Fruit fly (Drosophila melanogaster) whole organism, embryonic: ENCODE results near the gene CG31826.

Source experiments
- Bgb ChIP-seq: fragments of 200-800 bp; sonication (Bioruptor generic); IDR thresholded peaks from 2 replicates; pipeline ENCODE4 v1.3.6; 2022; ENCODE audit warnings: missing biosample characterization, missing genetic modification characterization; ENCODE audit not compliant: partially characterized antibody
- CG11695 ChIP-seq: fragments of 200-800 bp; sonication (Bioruptor generic); IDR thresholded peaks from 3 replicates; pipeline ENCODE4 v1.3.6; 2022; ENCODE audit warnings: missing biosample characterization, missing genetic modification characterization
- CG12155 ChIP-seq: fragments of 200-800 bp; sonication (Bioruptor generic); optimal IDR thresholded peaks from 3 replicates; lab custom pipeline; 2016; ENCODE audit warnings: missing biosample characterization, missing genetic modification characterization
- CG13287 ChIP-seq: fragments of 200-800 bp; sonication (Bioruptor generic); IDR thresholded peaks from 2 replicates; pipeline ENCODE4 v1.3.6; 2022; ENCODE audit warnings: missing biosample characterization, missing genetic modification characterization; ENCODE audit not compliant: partially characterized antibody
- CG17612 ChIP-seq: fragments of 200-800 bp; sonication (Bioruptor generic); IDR thresholded peaks from 2 replicates; pipeline ENCODE4 v1.3.6; 2022; ENCODE audit warnings: missing biosample characterization, missing genetic modification characterization
- CG1832 ChIP-seq: fragments of 200-800 bp; sonication (Bioruptor generic); optimal IDR thresholded peaks from 2 replicates; lab custom pipeline; 2017; ENCODE audit warnings: missing biosample characterization, mild to moderate bottlenecking, missing genetic modification characterization, inconsistent platforms
- CG2889 ChIP-seq: fragments of 200-800 bp; sonication (Bioruptor generic); IDR thresholded peaks from 3 replicates; pipeline ENCODE4 v1.3.6; 2022; ENCODE audit warnings: missing biosample characterization, missing genetic modification characterization
- CG3065 ChIP-seq: fragments of 200-800 bp; sonication (Bioruptor generic); optimal IDR thresholded peaks from 2 replicates; lab custom pipeline; 2016; ENCODE audit warnings: missing biosample characterization, missing genetic modification characterization
- CG32532 ChIP-seq: fragments of 200-800 bp; sonication (Bioruptor generic); IDR thresholded peaks from 2 replicates; pipeline ENCODE4 v1.3.6; 2022; ENCODE audit warnings: missing biosample characterization, missing genetic modification characterization
- CG3995 ChIP-seq: fragments of 200-800 bp; sonication (Bioruptor generic); optimal IDR thresholded peaks from 3 replicates; lab custom pipeline; 2016; ENCODE audit warnings: missing biosample characterization, missing genetic modification characterization
- CG5245 ChIP-seq: fragments of 200-800 bp; sonication (Bioruptor generic); optimal IDR thresholded peaks from 3 replicates; lab custom pipeline; 2016; ENCODE audit warnings: missing biosample characterization, missing genetic modification characterization
- CG6272 ChIP-seq: fragments of 200-800 bp; sonication (Bioruptor generic); IDR thresholded peaks from 2 replicates; pipeline ENCODE4 v1.3.6; 2022; ENCODE audit warnings: missing biosample characterization, missing genetic modification characterization
- CG6791 ChIP-seq: fragments of 200-800 bp; sonication (Bioruptor generic); IDR thresholded peaks from 3 replicates; pipeline ENCODE4 v1.3.6; 2022; ENCODE audit warnings: missing biosample characterization, missing genetic modification characterization; ENCODE audit not compliant: partially characterized antibody
- CG7928 ChIP-seq: fragments of 200-800 bp; sonication (Bioruptor generic); optimal IDR thresholded peaks from 2 replicates; lab custom pipeline; 2017; ENCODE audit warnings: missing biosample characterization, mild to moderate bottlenecking, missing genetic modification characterization
- CG7987 ChIP-seq: fragments of 200-800 bp; sonication (Bioruptor generic); optimal IDR thresholded peaks from 2 replicates; lab custom pipeline; 2018; ENCODE audit warnings: missing biosample characterization, mild to moderate bottlenecking, missing genetic modification characterization, moderate library complexity
- CG8359 ChIP-seq: fragments of 200-800 bp; sonication (Bioruptor generic); optimal IDR thresholded peaks from 2 replicates; lab custom pipeline; 2017; ENCODE audit warnings: missing biosample characterization, mild to moderate bottlenecking, missing genetic modification characterization, borderline replicate concordance
- CG9215 ChIP-seq: fragments of 200-800 bp; sonication (Bioruptor generic); IDR thresholded peaks from 2 replicates; pipeline ENCODE4 v1.3.6; 2022; ENCODE audit warnings: missing biosample characterization, missing genetic modification characterization
- CoRest ChIP-seq: fragments of 200-800 bp; sonication (Bioruptor generic); optimal IDR thresholded peaks from 3 replicates; lab custom pipeline; 2018; ENCODE audit warnings: missing biosample characterization, mild to moderate bottlenecking, missing genetic modification characterization, moderate library complexity
- D19A ChIP-seq: fragments of 200-800 bp; optimal IDR thresholded peaks from 3 replicates; lab custom pipeline; 2019; ENCODE audit warnings: missing biosample characterization, mild to moderate bottlenecking, missing genetic modification characterization, moderate library complexity
- Deaf1 ChIP-seq: fragments of 200-800 bp; optimal IDR thresholded peaks from 3 replicates; lab custom pipeline; 2019; ENCODE audit warnings: missing biosample characterization, mild to moderate bottlenecking, missing genetic modification characterization, moderate library complexity
- Dp ChIP-seq: fragments of 200-800 bp; sonication (Bioruptor generic); optimal IDR thresholded peaks from 2 replicates; lab custom pipeline; 2018; ENCODE audit warnings: missing biosample characterization, mild to moderate bottlenecking, missing genetic modification characterization, moderate library complexity
- HmgD ChIP-seq: fragments of 200-800 bp; sonication (Bioruptor generic); optimal IDR thresholded peaks from 3 replicates; lab custom pipeline; 2016; ENCODE audit warnings: missing biosample characterization, missing genetic modification characterization
- Mrtf ChIP-seq: fragments of 200-800 bp; sonication (Bioruptor generic); IDR thresholded peaks from 3 replicates; pipeline ENCODE4 v1.3.6; 2022; ENCODE audit warnings: missing biosample characterization, missing genetic modification characterization
- Nf-YB ChIP-seq: fragments of 200-800 bp; sonication (Bioruptor generic); optimal IDR thresholded peaks from 3 replicates; lab custom pipeline; 2019; ENCODE audit warnings: missing biosample characterization, mild to moderate bottlenecking, missing genetic modification characterization, moderate library complexity
- Oaz ChIP-seq: fragments of 200-800 bp; sonication (Bioruptor generic); IDR thresholded peaks from 2 replicates; pipeline ENCODE4 v1.3.6; 2022; ENCODE audit warnings: missing biosample characterization, missing genetic modification characterization
- Side ChIP-seq: fragments of 200-800 bp; sonication (Bioruptor generic); optimal IDR thresholded peaks from 2 replicates; lab custom pipeline; 2016; ENCODE audit warnings: missing biosample characterization, missing genetic modification characterization
- Six4 ChIP-seq: fragments of 200-800 bp; sonication (Bioruptor generic); optimal IDR thresholded peaks from 2 replicates; lab custom pipeline; 2016; ENCODE audit warnings: missing biosample characterization, missing genetic modification characterization
- Tbp ChIP-seq: fragments of >200 bp; optimal IDR thresholded peaks from 2 replicates; lab custom pipeline; 2018; ENCODE audit warnings: missing biosample characterization, missing genetic modification characterization
- Trl ChIP-seq, 3 experiments: fragments of >200 bp in 2 of 3; fragments of 200-800 bp in 1 of 3; sonication (Bioruptor generic) in 1 of 3; optimal IDR thresholded peaks; 2 replicates in 1 of 3; 3 replicates in 2 of 3; lab custom pipeline; 2016 to 2017; ENCODE audit warnings: missing biosample characterization in 1 of 3, missing genetic modification characterization in 1 of 3
- chif ChIP-seq, 2 experiments: fragments of 200-800 bp; sonication (Bioruptor generic); optimal IDR thresholded peaks; 3 replicates each; lab custom pipeline; 2016; ENCODE audit warnings: missing biosample characterization in 2 of 2, missing genetic modification characterization in 2 of 2
- corto ChIP-seq: fragments of 200-800 bp; sonication (Bioruptor generic); optimal IDR thresholded peaks from 2 replicates; lab custom pipeline; 2016; ENCODE audit warnings: missing biosample characterization, mild to moderate bottlenecking, missing genetic modification characterization, moderate library complexity
- dmrt11E ChIP-seq: fragments of 200-800 bp; sonication (Bioruptor generic); optimal IDR thresholded peaks from 3 replicates; lab custom pipeline; 2018; ENCODE audit warnings: missing biosample characterization, mild to moderate bottlenecking, missing genetic modification characterization, moderate library complexity
- fd102C ChIP-seq: fragments of 200-800 bp; sonication (Bioruptor generic); optimal IDR thresholded peaks from 2 replicates; lab custom pipeline; 2018; ENCODE audit warnings: missing biosample characterization, mild to moderate bottlenecking, missing genetic modification characterization, moderate library complexity
- hbn ChIP-seq: fragments of 200-800 bp; sonication (Bioruptor generic); IDR thresholded peaks from 2 replicates; pipeline ENCODE4 v1.3.6; 2022; ENCODE audit warnings: missing biosample characterization, missing genetic modification characterization; ENCODE audit not compliant: partially characterized antibody
- jing ChIP-seq: fragments of 200-800 bp; sonication (Bioruptor generic); optimal IDR thresholded peaks from 2 replicates; lab custom pipeline; 2018; ENCODE audit warnings: missing biosample characterization, mild to moderate bottlenecking, missing genetic modification characterization
- kah ChIP-seq: fragments of 200-800 bp; sonication (Bioruptor generic); optimal IDR thresholded peaks from 2 replicates; lab custom pipeline; 2018; ENCODE audit warnings: missing biosample characterization, mild to moderate bottlenecking, missing genetic modification characterization
- kni ChIP-seq: fragments of 200-800 bp; sonication (Bioruptor generic); optimal IDR thresholded peaks from 3 replicates; lab custom pipeline; 2017; ENCODE audit warnings: mild to moderate bottlenecking, missing biosample characterization, missing genetic modification reagents, missing genetic modification characterization
- lilli ChIP-seq: fragments of 200-800 bp; sonication (Bioruptor generic); optimal IDR thresholded peaks from 3 replicates; lab custom pipeline; 2016; ENCODE audit warnings: missing biosample characterization, missing genetic modification characterization
- maf-S ChIP-seq: fragments of 200-800 bp; sonication (Bioruptor generic); optimal IDR thresholded peaks from 2 replicates; lab custom pipeline; 2016; ENCODE audit warnings: missing biosample characterization, missing genetic modification characterization
- nmo ChIP-seq: fragments of 200-800 bp; sonication (Bioruptor generic); optimal IDR thresholded peaks from 2 replicates; lab custom pipeline; 2018; ENCODE audit warnings: missing biosample characterization, mild to moderate bottlenecking, missing genetic modification characterization, moderate library complexity
- pzg ChIP-seq: fragments of 200-800 bp; sonication (Bioruptor generic); optimal IDR thresholded peaks from 3 replicates; lab custom pipeline; 2018; ENCODE audit warnings: missing biosample characterization, mild to moderate bottlenecking, missing genetic modification characterization, moderate library complexity
- sc ChIP-seq, 3 experiments: fragments of >200 bp in 2 of 3; fragments of 200-800 bp in 1 of 3; sonication (Bioruptor generic) in 1 of 3; optimal IDR thresholded peaks; 2 replicates in 2 of 3; 3 replicates in 1 of 3; lab custom pipeline; 2017; ENCODE audit warnings: mild to moderate bottlenecking in 1 of 3, missing biosample characterization in 1 of 3, missing genetic modification characterization in 1 of 3, missing genetic modification reagents in 1 of 3
- sd ChIP-seq: fragments of 200-800 bp; sonication (Bioruptor generic); optimal IDR thresholded peaks from 3 replicates; lab custom pipeline; 2018; ENCODE audit warnings: missing biosample characterization, mild to moderate bottlenecking, missing genetic modification characterization, moderate library complexity
- sob ChIP-seq: fragments of 200-800 bp; sonication (Bioruptor generic); IDR thresholded peaks from 2 replicates; pipeline ENCODE4 v1.3.6; 2022; ENCODE audit warnings: missing biosample characterization, missing genetic modification characterization
- tll ChIP-seq, 2 experiments: fragments of 200-800 bp in 1 of 2; fragments of >200 bp in 1 of 2; sonication (Bioruptor generic) in 1 of 2; optimal IDR thresholded peaks; 2 replicates each; lab custom pipeline; 2017 to 2019; ENCODE audit warnings: missing biosample characterization in 2 of 2, missing genetic modification characterization in 2 of 2, mild to moderate bottlenecking in 1 of 2, moderate library complexity in 1 of 2
- toy ChIP-seq: fragments of 200-800 bp; sonication (Bioruptor generic); IDR thresholded peaks from 2 replicates; pipeline ENCODE4 v1.3.6; 2022; ENCODE audit warnings: missing biosample characterization, missing genetic modification characterization
- yki ChIP-seq: fragments of >200 bp; optimal IDR thresholded peaks from 3 replicates; lab custom pipeline; 2018
- zf30C ChIP-seq: fragments of 200-800 bp; sonication (Bioruptor generic); optimal IDR thresholded peaks from 3 replicates; lab custom pipeline; 2018; ENCODE audit warnings: missing biosample characterization, mild to moderate bottlenecking, missing genetic modification characterization
- zfh2 ChIP-seq: fragments of 200-800 bp; sonication (Bioruptor generic); optimal IDR thresholded peaks from 2 replicates; lab custom pipeline; 2016; ENCODE audit warnings: missing biosample characterization, missing genetic modification characterization

The CG31826 gene

DNA sequence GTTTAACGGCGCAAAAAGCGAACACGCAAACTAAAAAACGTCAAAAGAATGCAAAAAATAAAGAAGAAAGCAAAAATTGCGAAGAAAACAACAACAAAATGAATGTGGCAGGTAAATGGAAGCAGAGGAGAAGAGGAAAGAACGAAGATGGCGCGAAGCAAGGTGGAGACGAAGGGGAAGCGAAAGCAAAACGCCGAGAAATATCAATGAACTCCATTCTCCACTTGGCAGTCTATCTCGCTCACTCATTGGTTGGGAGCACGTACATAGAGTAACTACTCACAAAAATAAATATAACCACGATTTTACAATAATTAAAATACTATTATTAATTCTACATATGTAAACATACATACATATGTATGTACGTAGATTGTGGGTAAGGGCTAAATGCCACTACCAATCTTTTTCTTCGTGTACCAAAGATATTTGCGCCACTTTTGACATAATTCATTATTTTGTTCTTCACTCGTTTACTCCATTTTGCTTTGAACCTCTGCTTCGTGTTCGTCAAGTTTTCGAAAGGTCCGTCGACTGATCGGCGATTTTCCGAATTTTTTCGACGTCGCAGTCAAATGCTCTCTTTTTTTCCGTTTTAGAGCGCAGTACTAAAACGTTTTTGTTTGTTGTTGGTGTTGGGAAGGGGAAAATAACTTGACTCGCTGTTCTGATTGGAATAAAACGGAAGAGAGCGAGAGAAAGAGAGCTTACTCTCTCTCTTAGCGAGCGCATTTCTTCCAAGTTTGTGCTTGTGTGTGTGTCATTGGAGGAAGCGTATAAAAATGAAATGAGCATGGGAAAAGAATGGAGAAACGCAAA lies 27.7 kb downstream of the CG31826 start (continued):
- TF ChIP-seq CG13287, result peak; percentile 9; the same call in 1 of the 2 replicates
- TF ChIP-seq D19A, result peak; percentile 90
- peak; percentile 65 for TF ChIP-seq kni (GFP tag; lab: Kevin White, UChicago)
- no peak for TF ChIP-seq CG3995 (GFP tag; lab: Kevin White, UChicago)
- peak; percentile 34 for TF ChIP-seq kah (GFP tag; lab: Kevin White, UChicago)
- peak; percentile 78 for TF ChIP-seq Deaf1 (tag; lab: Kevin White, UChicago)
- TF ChIP-seq CoRest, result no peak
- no peak for TF ChIP-seq HmgD (GFP tag; lab: Kevin White, UChicago)
- TF ChIP-seq zf30C (GFP tag; lab: Kevin White, UChicago), result no peak
- TF ChIP-seq hbn (GFP tag; lab: Robert Waterston, UW), result 0 out of 2 replicates have a peak, but pooled peaks have one; percentile 23
- TF ChIP-seq CG12155 (GFP tag; lab: Kevin White, UChicago), result peak; percentile 48
- 0 out of 2 replicates have a peak, but pooled peaks have one; percentile 13 for TF ChIP-seq Bgb (GFP tag; lab: Robert Waterston, UW)
- TF ChIP-seq Side, result no peak
- peak; percentile 19; the same call in 1 of the 3 replicates for TF ChIP-seq CG6791
- no peak for TF ChIP-seq Oaz (GFP tag; lab: Robert Waterston, UW)
- TF ChIP-seq corto (GFP tag; lab: Kevin White, UChicago), result peak; percentile 39
- TF ChIP-seq CG7987, result no peak
- TF ChIP-seq CG1832, result no peak
- TF ChIP-seq sd (tag; lab: Kevin White, UChicago), result peak; percentile 37
- peak; percentile 20 for TF ChIP-seq yki (lab: Kevin White, UChicago)
- no peak for TF ChIP-seq zfh2
- TF ChIP-seq CG11695, result no peak
- peak; percentile 82 to 91 for TF ChIP-seq Trl (optimal IDR thresholded peaks at IDR 0.05; lab: Kevin White, UChicago)
- no peak for TF ChIP-seq Trl (GFP tag; optimal IDR thresholded peaks at IDR 0.05; lab: Kevin White, UChicago)
- TF ChIP-seq Dp (GFP tag; lab: Kevin White, UChicago), result peak; percentile 1
- no peak for TF ChIP-seq CG6272 (GFP tag; lab: Robert Waterston, UW)
- peak; percentile 51 for TF ChIP-seq Nf-YB (GFP tag; lab: Kevin White, UChicago)
- no peak for TF ChIP-seq sob (GFP tag; lab: Robert Waterston, UW)
- no peak for TF ChIP-seq tll (GFP tag; optimal IDR thresholded peaks at IDR 0.05; lab: Kevin White, UChicago)

DNA sequence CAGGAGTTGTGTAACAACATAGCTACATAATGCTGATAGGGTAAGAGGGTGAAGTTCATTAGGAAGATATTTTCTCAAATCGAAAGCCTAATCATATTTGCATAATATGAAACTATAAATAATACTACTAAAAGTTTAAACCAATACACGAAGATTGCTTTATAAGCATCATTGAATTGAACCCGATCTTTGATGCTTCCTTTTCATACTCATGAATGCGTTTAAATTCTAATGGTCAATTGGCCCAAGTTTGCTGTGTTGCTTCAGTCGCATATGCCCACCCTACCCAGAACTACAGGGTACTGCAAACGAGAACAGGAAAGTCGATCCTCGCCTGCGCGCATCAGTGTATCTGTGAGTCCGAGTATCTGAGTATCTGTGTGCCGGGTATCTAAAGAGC lies 29.3 kb downstream of the CG31826 start:
- TF ChIP-seq fd102C (peak; percentile 68), CG5245 (GFP tag; lab: Kevin White, UChicago) (no peak), sc (optimal IDR thresholded peaks at IDR 0.05; lab: Kevin White, UChicago) (no peak), sc (GFP tag; optimal IDR thresholded peaks at IDR 0.05; lab: Kevin White, UChicago) (no peak), CG2889 (GFP tag; lab: Robert Waterston, UW) (no peak), corto (GFP tag; lab: Kevin White, UChicago) (peak; percentile 56), CG3065 (GFP tag; lab: Kevin White, UChicago) (no peak), jing (no peak), CG7928 (GFP tag; lab: Kevin White, UChicago) (no peak), nmo (GFP tag; lab: Kevin White, UChicago) (no peak), toy (GFP tag; lab: Robert Waterston, UW) (no peak), Mrtf (GFP tag; lab: Robert Waterston, UW) (no peak), CG32532 (no peak), Tbp (no peak), Six4 (no peak), CG9215 (GFP tag; lab: Robert Waterston, UW) (no peak), CG8359 (GFP tag; lab: Kevin White, UChicago) (no peak), lilli (GFP tag; lab: Kevin White, UChicago) (no peak), pzg (GFP tag; lab: Kevin White, UChicago) (no peak), dmrt11E (tag; lab: Kevin White, UChicago) (peak; percentile 46), maf-S (GFP tag; lab: Kevin White, UChicago) (no peak), CG17612 (no peak), chif (GFP tag; optimal IDR thresholded peaks at IDR 0.05; lab: Kevin White, UChicago) (peak in 1 of 2 experiments; percentile 27)
